Worm (Caenorhabditis elegans): ENCODE results near the gene K10D11.5.

DNA sequence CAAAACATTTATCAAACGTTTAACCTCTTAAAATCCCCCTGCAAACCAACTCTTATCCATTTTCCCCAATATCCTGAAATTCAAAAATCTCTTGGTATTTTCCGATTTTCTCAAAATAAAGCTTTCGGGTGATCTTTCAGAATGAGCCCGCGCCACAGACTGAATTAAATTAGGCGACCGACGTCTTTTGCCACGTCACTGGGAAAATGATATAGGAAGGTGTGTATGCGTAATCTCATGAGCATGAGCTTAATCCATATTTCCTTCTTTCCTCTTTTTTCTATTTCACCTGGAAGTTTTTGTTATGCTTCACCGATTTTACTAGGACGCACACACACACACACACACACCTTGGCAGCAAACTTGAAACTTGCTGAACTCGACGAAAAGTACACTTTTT is 29.4 kb upstream of the K10D11.5 start:
- TF ChIP-seq sdz-12 (GFP tag; optimal IDR thresholded peaks at IDR 0.05) (no peak), fkh-10 (GFP tag; optimal IDR thresholded peaks at IDR 0.05) (no peak), vab-7 (GFP tag; IDR thresholded peaks at IDR 0.05) (no peak), nhr-77 (tag; optimal IDR thresholded peaks at IDR 0.05) (no peak), ama-1 (optimal IDR thresholded peaks at IDR 0.05) (no peak), F49E8.2 (tag; optimal IDR thresholded peaks at IDR 0.05; ENCODE audit: borderline replicate concordance) (no peak), nhr-48 (tag; optimal IDR thresholded peaks at IDR 0.05) (no peak), nhr-41 (GFP tag; IDR thresholded peaks at IDR 0.05) (no peak), spr-1 (tag; optimal IDR thresholded peaks at IDR 0.05) (no peak), dve-1 (tag; optimal IDR thresholded peaks at IDR 0.05; ENCODE audit: insufficient read depth) (no peak), nhr-76 (tag; optimal IDR thresholded peaks at IDR 0.05) (no peak), hlh-30 (tag; optimal IDR thresholded peaks at IDR 0.05; ENCODE audit: insufficient read depth) (no peak)

All from whole organism, L4 larva.